Worm (Caenorhabditis elegans) whole organism, L1 larva: ENCODE results near the gene ZK822.9.

ENCODE experiments used
- C04F5.9 ChIP-seq: sonication (generic microtip); optimal IDR thresholded peaks from 2 replicates; lab custom pipeline; 2016; ENCODE audit warnings: missing genetic modification characterization, missing compliant biosample characterization
- aha-1 ChIP-seq: fragments of 150-350 bp; optimal IDR thresholded peaks from 2 replicates; lab custom pipeline; 2014; ENCODE audit warnings: missing biosample characterization, missing genetic modification characterization
- aly-2 ChIP-seq: fragments of 150-350 bp; optimal IDR thresholded peaks from 2 replicates; lab custom pipeline; 2014; ENCODE audit warnings: missing biosample characterization, missing genetic modification characterization
- ama-1 ChIP-seq: fragments of 150-350 bp; optimal IDR thresholded peaks from 2 replicates; lab custom pipeline; 2014
- blmp-1 ChIP-seq: fragments of 150-350 bp; optimal IDR thresholded peaks from 2 replicates; lab custom pipeline; 2014; ENCODE audit warnings: missing biosample characterization, missing genetic modification characterization
- ceh-63 ChIP-seq: fragments of 200-800 bp; sonication (Bioruptor generic); optimal IDR thresholded peaks from 2 replicates; lab custom pipeline; 2018; ENCODE audit warnings: mild to moderate bottlenecking, missing genetic modification characterization, missing compliant biosample characterization
- dsc-1 ChIP-seq: sonication (generic microtip); optimal IDR thresholded peaks from 2 replicates; lab custom pipeline; 2016; ENCODE audit warnings: mild to moderate bottlenecking, missing genetic modification characterization, missing compliant biosample characterization
- egl-13 ChIP-seq: sonication (generic microtip); optimal IDR thresholded peaks from 2 replicates; lab custom pipeline; 2016; ENCODE audit warnings: missing genotype, missing genetic modification reagents, missing genetic modification characterization, missing compliant biosample characterization
- elt-2 ChIP-seq: sonication (generic microtip); optimal IDR thresholded peaks from 2 replicates; lab custom pipeline; 2016; ENCODE audit warnings: missing genetic modification characterization, mild to moderate bottlenecking, inconsistent platforms, missing compliant biosample characterization, missing genetic modification reagents
- elt-3 ChIP-seq, 6 experiments: fragments of 150-350 bp in 1 of 6; sonication (generic microtip); optimal IDR thresholded peaks; 2 replicates each; lab custom pipeline; 2017 to 2018; ENCODE audit warnings: missing biosample characterization in 6 of 6, missing genetic modification characterization in 6 of 6, inconsistent platforms in 1 of 6
- fkh-10 ChIP-seq: sonication (generic microtip); optimal IDR thresholded peaks from 2 replicates; lab custom pipeline; 2017; ENCODE audit warnings: missing biosample characterization, missing genetic modification reagents, missing genetic modification characterization
- fkh-8 ChIP-seq: sonication (generic microtip); optimal IDR thresholded peaks from 2 replicates; lab custom pipeline; 2016; ENCODE audit warnings: mild to moderate bottlenecking, missing genetic modification characterization, missing compliant biosample characterization
- grh-1 ChIP-seq: fragments of 200-800 bp; sonication (Bioruptor generic); IDR thresholded peaks from 2 replicates; pipeline ENCODE4 v1.3.6; 2022; ENCODE audit warnings: missing genetic modification reagents, missing genetic modification characterization, missing compliant biosample characterization
- hlh-17 ChIP-seq: fragments of 200-800 bp; sonication (Bioruptor generic); optimal IDR thresholded peaks from 2 replicates; lab custom pipeline; 2018; ENCODE audit warnings: missing genetic modification characterization, mild to moderate bottlenecking, missing compliant biosample characterization, moderate library complexity, borderline replicate concordance
- hpl-2 ChIP-seq: fragments of 150-350 bp; optimal IDR thresholded peaks from 2 replicates; lab custom pipeline; 2014; ENCODE audit warnings: missing biosample characterization, missing genetic modification reagents, missing genetic modification characterization
- lin-13 ChIP-seq: fragments of 150-350 bp; optimal IDR thresholded peaks from 2 replicates; lab custom pipeline; 2014; ENCODE audit warnings: missing biosample characterization, missing genetic modification reagents, missing genetic modification characterization
- lin-14 ChIP-seq: fragments of 200-800 bp; sonication (Bioruptor generic); optimal IDR thresholded peaks from 2 replicates; lab custom pipeline; 2018; ENCODE audit warnings: mild to moderate bottlenecking, missing genetic modification characterization, moderate library complexity, missing compliant biosample characterization
- lin-15B ChIP-seq: fragments of 150-350 bp; sonication (generic microtip); optimal IDR thresholded peaks from 3 replicates; lab custom pipeline; 2014; ENCODE audit warnings: missing biosample characterization, missing genetic modification characterization
- lin-35 ChIP-seq, 2 experiments: fragments of 150-350 bp; optimal IDR thresholded peaks; 2 replicates each; lab custom pipeline; 2014; ENCODE audit warnings: missing biosample characterization in 2 of 2, missing genetic modification characterization in 2 of 2, missing genetic modification reagents in 2 of 2
- mep-1 ChIP-seq: fragments of 150-350 bp; optimal IDR thresholded peaks from 2 replicates; lab custom pipeline; 2014; ENCODE audit warnings: missing biosample characterization, missing genetic modification characterization
- nhr-11 ChIP-seq: fragments of 150-350 bp; optimal IDR thresholded peaks from 2 replicates; lab custom pipeline; 2014; ENCODE audit warnings: missing biosample characterization, missing genetic modification characterization
- nhr-19 ChIP-seq: fragments of 200-800 bp; sonication (Bioruptor generic); conservative IDR thresholded peaks from 2 replicates; pipeline ENCODE4 v1.3.6; 2022; ENCODE audit warnings: missing genetic modification characterization, missing compliant biosample characterization
- nhr-20 ChIP-seq: sonication (generic microtip); optimal IDR thresholded peaks from 2 replicates; lab custom pipeline; 2016; ENCODE audit warnings: mild to moderate bottlenecking, missing genetic modification characterization, missing compliant biosample characterization
- nhr-71 ChIP-seq: sonication (generic microtip); optimal IDR thresholded peaks from 2 replicates; lab custom pipeline; 2016; ENCODE audit warnings: mild to moderate bottlenecking, missing genetic modification characterization, moderate library complexity, missing compliant biosample characterization
- nhr-76 ChIP-seq: sonication (generic microtip); optimal IDR thresholded peaks from 2 replicates; lab custom pipeline; 2017; ENCODE audit warnings: missing biosample characterization, missing genetic modification characterization
- nhr-85 ChIP-seq: sonication (generic microtip); peaks from one replicate; lab custom pipeline; 2016; ENCODE audit warnings: missing genetic modification characterization, inconsistent platforms, missing compliant biosample characterization
- nhr-90 ChIP-seq: sonication (generic microtip); optimal IDR thresholded peaks from 2 replicates; lab custom pipeline; 2016; ENCODE audit warnings: mild to moderate bottlenecking, missing genetic modification characterization, missing compliant biosample characterization; ENCODE audit not compliant: poor library complexity
- pax-3 ChIP-seq: fragments of 200-800 bp; sonication (Bioruptor generic); optimal IDR thresholded peaks from 2 replicates; lab custom pipeline; 2018; ENCODE audit warnings: mild to moderate bottlenecking, missing genetic modification characterization, moderate library complexity, missing compliant biosample characterization
- rnt-1 ChIP-seq: sonication (generic microtip); optimal IDR thresholded peaks from 2 replicates; lab custom pipeline; 2016; ENCODE audit warnings: mild to moderate bottlenecking, missing genetic modification characterization, moderate library complexity, missing compliant biosample characterization
- snu-23 ChIP-seq: sonication (generic microtip); optimal IDR thresholded peaks from 2 replicates; lab custom pipeline; 2016; ENCODE audit warnings: missing genetic modification characterization, missing compliant biosample characterization
- swsn-7 ChIP-seq: sonication (generic microtip); optimal IDR thresholded peaks from 2 replicates; lab custom pipeline; 2016; ENCODE audit warnings: missing genetic modification characterization, missing compliant biosample characterization
- tbx-2 ChIP-seq: sonication (generic microtip); optimal IDR thresholded peaks from 2 replicates; lab custom pipeline; 2016; ENCODE audit warnings: missing genetic modification characterization, missing compliant biosample characterization
- tlp-1 ChIP-seq: fragments of 150-350 bp; optimal IDR thresholded peaks from 2 replicates; lab custom pipeline; 2014; ENCODE audit warnings: missing biosample characterization, missing genetic modification characterization
- unc-30 ChIP-seq: sonication (generic microtip); optimal IDR thresholded peaks from 2 replicates; lab custom pipeline; 2017; ENCODE audit warnings: missing biosample characterization, missing genetic modification characterization
- unc-62 ChIP-seq: fragments of 150-350 bp; optimal IDR thresholded peaks from 2 replicates; lab custom pipeline; 2014; ENCODE audit warnings: missing biosample characterization, missing genetic modification reagents, missing genetic modification characterization
- unc-98 ChIP-seq: fragments of 200-800 bp; sonication (Bioruptor generic); IDR thresholded peaks from 2 replicates; pipeline ENCODE4 v1.3.6; 2022; ENCODE audit warnings: missing genetic modification characterization, missing compliant biosample characterization
- zag-1 ChIP-seq: fragments of 150-350 bp; optimal IDR thresholded peaks from 2 replicates; lab custom pipeline; 2014; ENCODE audit warnings: missing biosample characterization, missing genetic modification characterization
- zip-4 ChIP-seq: fragments of 200-800 bp; sonication (Bioruptor generic); optimal IDR thresholded peaks from 2 replicates; lab custom pipeline; 2018; ENCODE audit warnings: mild to moderate bottlenecking, missing genetic modification characterization, moderate library complexity, missing compliant biosample characterization

Gene ZK822.9

DNA sequence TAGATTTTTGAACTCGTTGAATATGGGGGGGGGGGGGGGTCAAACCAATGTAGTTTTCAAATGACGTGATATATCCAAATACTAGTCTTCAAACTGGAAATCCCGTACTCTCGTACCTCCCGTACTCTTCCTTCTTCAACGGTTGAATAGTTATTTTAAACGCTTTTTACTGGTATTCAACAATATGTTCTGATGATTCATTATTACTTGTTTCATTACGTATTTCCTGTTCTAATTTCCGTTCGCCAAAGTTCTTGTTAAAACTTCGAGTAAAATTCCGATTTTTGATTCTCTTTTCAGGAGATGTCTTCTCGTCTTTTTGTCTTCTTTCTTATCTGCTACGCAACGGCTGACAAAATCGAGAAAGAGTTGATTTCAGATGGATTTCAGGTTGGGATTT lies 14.8 kb downstream of the ZK822.9 start, which contains the start of gene nhx-9:
Gene nhx-9, plus strand, starts transcription at position 301 of the 400 bp plus-strand sequence.
- TF ChIP-seq unc-98 (GFP tag; lab: Robert Waterston, UW), result no peak
- TF ChIP-seq elt-2, result no peak
- no peak for TF ChIP-seq ama-1 (lab: Kevin White, UChicago)
- no peak for TF ChIP-seq mep-1
- no peak for TF ChIP-seq aha-1 (tag; lab: Kevin White, UChicago)
- TF ChIP-seq nhr-11, result no peak
- TF ChIP-seq zip-4 (GFP tag; lab: Kevin White, UChicago), result no peak
- no peak for TF ChIP-seq nhr-85 (tag; lab: Kevin White, UChicago)
- no peak for TF ChIP-seq fkh-10 (GFP tag; lab: Kevin White, UChicago)
- TF ChIP-seq hlh-17 (GFP tag; lab: Kevin White, UChicago), result no peak
- no peak for TF ChIP-seq aly-2 (tag; lab: Kevin White, UChicago)
- no peak for TF ChIP-seq lin-35 (GFP tag; optimal IDR thresholded peaks at IDR 0.05; lab: Kevin White, UChicago)
- no peak for TF ChIP-seq swsn-7 (tag; lab: Kevin White, UChicago)
- no peak for TF ChIP-seq lin-15B
- no peak for TF ChIP-seq egl-13
- TF ChIP-seq zag-1 (tag; lab: Kevin White, UChicago), result no peak
- TF ChIP-seq nhr-19 (GFP tag; lab: Robert Waterston, UW), result no peak
- no peak for TF ChIP-seq unc-62
- TF ChIP-seq, all 84 proteins: peak for 0

DNA sequence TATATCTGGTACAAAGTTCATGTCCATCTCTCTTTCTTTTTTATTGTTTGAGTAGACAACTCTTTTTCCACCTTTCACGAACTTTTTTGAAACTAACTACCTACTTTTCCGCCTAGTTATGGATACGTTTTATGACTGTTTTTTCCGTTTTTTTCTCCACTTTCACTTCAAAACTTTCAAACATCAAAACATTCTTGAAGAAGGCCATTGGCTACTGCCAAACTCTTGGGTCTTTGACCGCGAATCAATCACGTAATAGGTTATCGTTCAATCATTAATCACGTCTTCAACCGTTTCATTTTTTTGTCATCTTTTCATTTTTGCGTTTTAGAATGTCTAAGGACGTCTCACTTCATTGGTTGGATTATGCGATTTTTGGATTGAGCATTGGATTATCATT lies 21.3 kb downstream of the ZK822.9 start, which contains the start of gene slc-5A12:
Gene slc-5A12, plus strand, starts transcription at position 333 of the 400 bp plus-strand sequence.
- TF ChIP-seq snu-23, result peak; percentile 20
- TF ChIP-seq nhr-90 (tag; lab: Kevin White, UChicago), result no peak
- no peak for TF ChIP-seq C04F5.9 (tag; lab: Kevin White, UChicago)
- TF ChIP-seq elt-3 (tag; optimal IDR thresholded peaks at IDR 0.05; lab: Kevin White, UChicago), result peak in 1 of 6 experiments; percentile 1
- TF ChIP-seq nhr-85 (tag; lab: Kevin White, UChicago), result peak; percentile 41
- TF ChIP-seq blmp-1 (tag; lab: Kevin White, UChicago), result peak; percentile 72

DNA sequence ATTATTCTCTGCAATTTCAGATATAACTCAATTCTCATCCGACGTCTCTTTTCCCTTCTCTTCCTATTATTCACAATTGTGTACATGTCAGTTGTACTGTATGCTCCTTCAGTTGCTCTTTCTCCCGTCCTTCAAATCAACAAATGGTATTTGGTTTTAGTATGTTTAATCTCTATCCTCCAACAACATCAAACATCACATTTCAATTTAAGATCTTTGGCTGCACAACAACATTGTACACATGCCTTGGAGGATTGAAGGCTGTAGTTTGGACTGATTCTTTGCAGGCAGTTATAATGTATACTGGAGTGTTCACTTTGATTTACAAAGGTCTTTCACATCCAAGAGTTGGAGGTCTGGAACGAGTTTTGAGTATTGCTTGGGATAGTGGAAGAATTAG lies 22.8 kb downstream of the ZK822.9 start:
- TF ChIP-seq grh-1 (no peak), nhr-71 (tag; lab: Kevin White, UChicago) (peak; percentile 82), rnt-1 (tag; lab: Kevin White, UChicago) (no peak), snu-23 (peak; percentile 47), tlp-1 (tag; lab: Kevin White, UChicago) (no peak), nhr-76 (tag; lab: Kevin White, UChicago) (no peak), pax-3 (tag; lab: Kevin White, UChicago) (no peak), hpl-2 (GFP tag; lab: Kevin White, UChicago) (no peak), lin-13 (GFP tag; lab: Kevin White, UChicago) (no peak), dsc-1 (tag; lab: Kevin White, UChicago) (no peak), ceh-63 (GFP tag; lab: Kevin White, UChicago) (no peak), elt-2 (no peak), nhr-20 (tag; lab: Kevin White, UChicago) (peak; percentile 62), tbx-2 (tag; lab: Kevin White, UChicago) (no peak), fkh-8 (no peak), unc-30 (no peak), nhr-85 (tag; lab: Kevin White, UChicago) (peak; percentile 26), zag-1 (tag; lab: Kevin White, UChicago) (no peak), lin-14 (GFP tag; lab: Kevin White, UChicago) (no peak)

DNA sequence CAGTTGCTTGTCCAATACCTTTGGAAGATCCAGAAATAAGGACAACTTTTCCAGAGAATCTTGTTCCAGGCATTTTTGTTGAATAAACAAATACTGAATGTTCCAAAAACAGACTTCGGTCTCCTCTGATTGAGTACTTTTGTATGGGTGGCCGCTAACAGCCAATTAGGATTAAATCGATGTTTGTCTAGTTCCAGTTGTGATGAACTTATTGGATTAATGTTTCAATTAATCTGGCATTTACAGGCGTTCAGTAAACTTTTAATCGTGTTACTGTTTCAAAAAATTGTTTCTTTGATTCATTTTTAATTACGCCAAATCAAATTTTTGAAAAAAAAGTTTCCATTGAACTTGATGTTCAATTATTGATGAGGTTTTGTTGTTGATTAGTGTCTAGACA lies 26.6 kb downstream of the ZK822.9 start, which contains the start of gene ZK829.1:
Gene ZK829.1, minus strand, starts transcription at position 101 of the 400 bp plus-strand sequence.
- TF ChIP-seq lin-14 (GFP tag; lab: Kevin White, UChicago), result no peak
